Fruit fly (Drosophila melanogaster) whole organism, embryonic: ENCODE results near the gene msn.

ENCODE experiments used
- Adf1 ChIP-seq: fragments of 200-800 bp; sonication (Bioruptor generic); IDR thresholded peaks from 2 replicates; pipeline ENCODE4 v1.3.6; 2022; ENCODE audit warnings: missing biosample characterization, missing genetic modification characterization
- BEAF-32 ChIP-seq: fragments of 200-800 bp; sonication (Bioruptor generic); optimal IDR thresholded peaks from 3 replicates; lab custom pipeline; 2017; ENCODE audit warnings: missing biosample characterization, missing genetic modification characterization, mild to moderate bottlenecking, moderate library complexity, missing genetic modification reagents
- CG10979 ChIP-seq: fragments of 200-800 bp; sonication (Bioruptor generic); optimal IDR thresholded peaks from 2 replicates; lab custom pipeline; 2018; ENCODE audit warnings: missing biosample characterization, mild to moderate bottlenecking, missing genetic modification characterization, moderate library complexity
- CG13894 ChIP-seq: fragments of 200-800 bp; sonication (Bioruptor generic); optimal IDR thresholded peaks from 3 replicates; lab custom pipeline; 2018; ENCODE audit warnings: missing biosample characterization, mild to moderate bottlenecking, missing genetic modification characterization, moderate library complexity
- CG14860 ChIP-seq: fragments of 200-800 bp; sonication (Bioruptor generic); IDR thresholded peaks from 3 replicates; pipeline ENCODE4 v1.3.6; 2022; ENCODE audit warnings: missing biosample characterization, missing genetic modification characterization; ENCODE audit not compliant: partially characterized antibody
- CG16813 ChIP-seq: fragments of 200-800 bp; sonication (Bioruptor generic); IDR thresholded peaks from 3 replicates; pipeline ENCODE4 v1.3.6; 2022; ENCODE audit warnings: missing biosample characterization, missing genetic modification characterization; ENCODE audit not compliant: partially characterized antibody
- CG17359 ChIP-seq: fragments of 200-800 bp; sonication (Bioruptor generic); optimal IDR thresholded peaks from 3 replicates; lab custom pipeline; 2018; ENCODE audit warnings: missing biosample characterization, mild to moderate bottlenecking, missing genetic modification characterization, moderate library complexity
- CG30020 ChIP-seq: fragments of 200-800 bp; optimal IDR thresholded peaks from 2 replicates; lab custom pipeline; 2019; ENCODE audit warnings: missing biosample characterization, mild to moderate bottlenecking, missing genetic modification characterization, moderate library complexity
- CG31388 ChIP-seq: fragments of 200-800 bp; sonication (Bioruptor generic); optimal IDR thresholded peaks from 2 replicates; lab custom pipeline; 2016; ENCODE audit warnings: missing biosample characterization, missing genetic modification characterization
- CG34422 ChIP-seq: fragments of 200-800 bp; sonication (Bioruptor generic); IDR thresholded peaks from 3 replicates; pipeline ENCODE4 v1.3.6; 2022; ENCODE audit warnings: missing biosample characterization, missing genetic modification characterization
- CG4854 ChIP-seq: fragments of 200-800 bp; sonication (Bioruptor generic); optimal IDR thresholded peaks from 2 replicates; lab custom pipeline; 2016; ENCODE audit warnings: missing biosample characterization, missing genetic modification characterization, inconsistent platforms
- CG6813 ChIP-seq: fragments of 200-800 bp; sonication (Bioruptor generic); optimal IDR thresholded peaks from 2 replicates; lab custom pipeline; 2017; ENCODE audit warnings: missing biosample characterization, missing genetic modification characterization, mild to moderate bottlenecking, moderate library complexity, missing genetic modification reagents
- CG7839 ChIP-seq: fragments of 200-800 bp; sonication (Bioruptor generic); optimal IDR thresholded peaks from 3 replicates; lab custom pipeline; 2018; ENCODE audit warnings: missing biosample characterization, mild to moderate bottlenecking, missing genetic modification characterization, moderate library complexity
- CG8944 ChIP-seq: fragments of 200-800 bp; sonication (Bioruptor generic); optimal IDR thresholded peaks from 3 replicates; lab custom pipeline; 2016; ENCODE audit warnings: missing biosample characterization, missing genetic modification characterization
- CG9727 ChIP-seq: fragments of 200-800 bp; sonication (Bioruptor generic); optimal IDR thresholded peaks from 3 replicates; lab custom pipeline; 2017; ENCODE audit warnings: missing biosample characterization, mild to moderate bottlenecking, missing genetic modification characterization
- CG9817 ChIP-seq: fragments of 200-800 bp; sonication (Bioruptor generic); optimal IDR thresholded peaks from 2 replicates; lab custom pipeline; 2018; ENCODE audit warnings: missing biosample characterization, mild to moderate bottlenecking, missing genetic modification characterization, moderate library complexity
- CkIIα-i1 ChIP-seq: fragments of 200-800 bp; sonication (Bioruptor generic); IDR thresholded peaks from 2 replicates; pipeline ENCODE4 v1.3.6; 2022; ENCODE audit warnings: missing biosample characterization, missing genetic modification characterization
- Hsf ChIP-seq: fragments of 200-800 bp; sonication (Bioruptor generic); optimal IDR thresholded peaks from 3 replicates; lab custom pipeline; 2016; ENCODE audit warnings: missing biosample characterization, missing genetic modification characterization
- Opbp ChIP-seq: fragments of 200-800 bp; sonication (Bioruptor generic); IDR thresholded peaks from 3 replicates; pipeline ENCODE4 v1.3.6; 2022; ENCODE audit warnings: missing biosample characterization, missing genetic modification characterization; ENCODE audit not compliant: partially characterized antibody
- Side ChIP-seq: fragments of 200-800 bp; sonication (Bioruptor generic); optimal IDR thresholded peaks from 2 replicates; lab custom pipeline; 2016; ENCODE audit warnings: missing biosample characterization, missing genetic modification characterization
- Six4 ChIP-seq: fragments of 200-800 bp; sonication (Bioruptor generic); optimal IDR thresholded peaks from 2 replicates; lab custom pipeline; 2016; ENCODE audit warnings: missing biosample characterization, missing genetic modification characterization
- Trl ChIP-seq, 3 experiments: fragments of >200 bp in 2 of 3; fragments of 200-800 bp in 1 of 3; sonication (Bioruptor generic) in 1 of 3; optimal IDR thresholded peaks; 2 replicates in 1 of 3; 3 replicates in 2 of 3; lab custom pipeline; 2016 to 2017; ENCODE audit warnings: missing biosample characterization in 1 of 3, missing genetic modification characterization in 1 of 3
- Usf ChIP-seq: fragments of 200-800 bp; sonication (Bioruptor generic); optimal IDR thresholded peaks from 2 replicates; lab custom pipeline; 2017; ENCODE audit warnings: missing genotype, missing biosample characterization, missing genetic modification characterization
- Vsx1 ChIP-seq: fragments of 200-800 bp; sonication (Bioruptor generic); optimal IDR thresholded peaks from 2 replicates; lab custom pipeline; 2017; ENCODE audit warnings: missing biosample characterization, mild to moderate bottlenecking, missing genetic modification characterization, missing genetic modification reagents
- abd-A ChIP-seq: fragments of 200-800 bp; sonication (Bioruptor generic); optimal IDR thresholded peaks from 3 replicates; lab custom pipeline; 2019; ENCODE audit warnings: missing biosample characterization, mild to moderate bottlenecking, missing genetic modification characterization, moderate library complexity
- ac ChIP-seq: fragments of 200-800 bp; sonication (Bioruptor generic); optimal IDR thresholded peaks from 3 replicates; lab custom pipeline; 2017; ENCODE audit warnings: missing biosample characterization, mild to moderate bottlenecking, missing genetic modification characterization
- amos ChIP-seq: fragments of 200-800 bp; sonication (Bioruptor generic); IDR thresholded peaks from 2 replicates; pipeline ENCODE4 v1.3.6; 2022; ENCODE audit warnings: missing biosample characterization, missing genetic modification characterization; ENCODE audit not compliant: partially characterized antibody
- az2 ChIP-seq: fragments of 200-800 bp; sonication (Bioruptor generic); optimal IDR thresholded peaks from 3 replicates; lab custom pipeline; 2016; ENCODE audit warnings: missing biosample characterization, missing genetic modification characterization
- chn ChIP-seq: fragments of 200-800 bp; sonication (Bioruptor generic); optimal IDR thresholded peaks from 2 replicates; lab custom pipeline; 2016; ENCODE audit warnings: missing biosample characterization, missing genetic modification characterization
- dm ChIP-seq: fragments of 200-800 bp; sonication (Bioruptor generic); optimal IDR thresholded peaks from 3 replicates; lab custom pipeline; 2016; ENCODE audit warnings: missing biosample characterization, missing genetic modification characterization
- dmrt11E ChIP-seq: fragments of 200-800 bp; sonication (Bioruptor generic); optimal IDR thresholded peaks from 3 replicates; lab custom pipeline; 2018; ENCODE audit warnings: missing biosample characterization, mild to moderate bottlenecking, missing genetic modification characterization, moderate library complexity
- ems ChIP-seq: fragments of 200-800 bp; sonication (Bioruptor generic); optimal IDR thresholded peaks from 3 replicates; lab custom pipeline; 2016; ENCODE audit warnings: missing biosample characterization, missing genetic modification characterization
- fd3F ChIP-seq: fragments of 200-800 bp; sonication (Bioruptor generic); optimal IDR thresholded peaks from 2 replicates; lab custom pipeline; 2018; ENCODE audit warnings: missing biosample characterization, mild to moderate bottlenecking, missing genetic modification characterization, moderate library complexity
- ham ChIP-seq: fragments of 200-800 bp; sonication (Bioruptor generic); IDR thresholded peaks from 2 replicates; pipeline ENCODE4 v1.3.6; 2022; ENCODE audit warnings: missing biosample characterization, missing genetic modification characterization
- hkb ChIP-seq, 2 experiments: fragments of 200-800 bp in 1 of 2; fragments of >200 bp in 1 of 2; sonication (Bioruptor generic) in 1 of 2; IDR thresholded peaks in 1 of 2; optimal IDR thresholded peaks in 1 of 2; 2 replicates each; pipeline versions ENCODE4 v1.3.6 to Lab custom; 2017 to 2022; ENCODE audit warnings: missing biosample characterization in 1 of 2, missing genetic modification characterization in 1 of 2
- ind ChIP-seq: fragments of 200-800 bp; sonication (Bioruptor generic); optimal IDR thresholded peaks from 3 replicates; lab custom pipeline; 2016; ENCODE audit warnings: missing biosample characterization, missing genetic modification characterization
- lmd ChIP-seq: fragments of 200-800 bp; sonication (Bioruptor generic); IDR thresholded peaks from 2 replicates; pipeline ENCODE4 v1.3.6; 2022; ENCODE audit warnings: missing biosample characterization, missing genetic modification characterization
- phol ChIP-seq: fragments of 200-800 bp; sonication (Bioruptor generic); optimal IDR thresholded peaks from 3 replicates; lab custom pipeline; 2018; ENCODE audit warnings: missing biosample characterization, mild to moderate bottlenecking, missing genetic modification characterization, moderate library complexity
- pum ChIP-seq: fragments of 200-800 bp; sonication (Bioruptor generic); optimal IDR thresholded peaks from 2 replicates; lab custom pipeline; 2016; ENCODE audit warnings: missing biosample characterization, missing genetic modification characterization
- sd ChIP-seq: fragments of 200-800 bp; sonication (Bioruptor generic); optimal IDR thresholded peaks from 3 replicates; lab custom pipeline; 2018; ENCODE audit warnings: missing biosample characterization, mild to moderate bottlenecking, missing genetic modification characterization, moderate library complexity
- sens ChIP-seq: fragments of 200-800 bp; sonication (Bioruptor generic); peaks from one replicate; lab custom pipeline; 2016; ENCODE audit warnings: missing biosample characterization, missing genetic modification characterization
- sens-2 ChIP-seq: fragments of 200-800 bp; sonication (Bioruptor generic); IDR thresholded peaks from 2 replicates; pipeline ENCODE4 v1.3.6; 2022; ENCODE audit warnings: missing biosample characterization, missing genetic modification characterization
- sim ChIP-seq: fragments of 200-800 bp; sonication (Bioruptor generic); IDR thresholded peaks from 2 replicates; pipeline ENCODE4 v1.3.6; 2022; ENCODE audit warnings: missing biosample characterization, missing genetic modification characterization
- slp2 ChIP-seq: fragments of 200-800 bp; sonication (Bioruptor generic); optimal IDR thresholded peaks from 2 replicates; lab custom pipeline; 2016; ENCODE audit warnings: missing biosample characterization, missing genetic modification characterization
- trem ChIP-seq: fragments of 200-800 bp; optimal IDR thresholded peaks from 3 replicates; lab custom pipeline; 2019; ENCODE audit warnings: missing biosample characterization, mild to moderate bottlenecking, missing genetic modification characterization, moderate library complexity
- vnd ChIP-seq: fragments of 200-800 bp; sonication (Bioruptor generic); IDR thresholded peaks from 3 replicates; pipeline ENCODE4 v1.3.6; 2022; ENCODE audit warnings: missing biosample characterization, missing genetic modification characterization; ENCODE audit not compliant: partially characterized antibody
- zf30C ChIP-seq: fragments of 200-800 bp; sonication (Bioruptor generic); optimal IDR thresholded peaks from 3 replicates; lab custom pipeline; 2018; ENCODE audit warnings: missing biosample characterization, mild to moderate bottlenecking, missing genetic modification characterization

The msn gene

dm6 chr3L:2586804-2587561 is 643 bp upstream of the msn start, which contains the start of gene RpL8 (continued):
- TF ChIP-seq CG10979 (tag; lab: Kevin White, UChicago) (peak; percentile 56), dm (GFP tag; lab: Kevin White, UChicago) (peak; percentile 95), az2 (GFP tag; lab: Kevin White, UChicago) (peak; percentile 69), CG7839 (tag; lab: Kevin White, UChicago) (peak; percentile 77), Opbp (GFP tag; lab: Robert Waterston, UW) (peak; percentile 66; the same call in 1 of the 3 replicates), CG6813 (GFP tag; lab: Kevin White, UChicago) (peak; percentile 92), CkIIα-i1 (GFP tag; lab: Robert Waterston, UW) (no peak), CG14860 (peak; percentile 27; the same call in 1 of the 3 replicates), Usf (peak; percentile 53), ind (GFP tag; lab: Kevin White, UChicago) (peak; percentile 68), Side (GFP tag; lab: Kevin White, UChicago) (peak; percentile 85), abd-A (no peak), hkb (optimal IDR thresholded peaks at IDR 0.05; lab: Kevin White, UChicago) (no peak), hkb (GFP tag; IDR thresholded peaks at IDR 0.05; lab: Robert Waterston, UW) (peak; percentile 86), zf30C (GFP tag; lab: Kevin White, UChicago) (peak; percentile 49), CG17359 (tag; lab: Kevin White, UChicago) (peak; percentile 77), Trl (optimal IDR thresholded peaks at IDR 0.05; lab: Kevin White, UChicago) (no peak), Trl (GFP tag; optimal IDR thresholded peaks at IDR 0.05; lab: Kevin White, UChicago) (peak; percentile 69), BEAF-32 (GFP tag; lab: Kevin White, UChicago) (peak; percentile 78), vnd (peak; percentile 49; the same call in 2 of the 3 replicates), Six4 (GFP tag; lab: Kevin White, UChicago) (peak; percentile 49), sens (GFP tag; lab: Kevin White, UChicago) (peak; percentile 92), trem (peak; percentile 59), sd (tag; lab: Kevin White, UChicago) (peak; percentile 30), CG4854 (GFP tag; lab: Kevin White, UChicago) (peak; percentile 76), CG13894 (tag; lab: Kevin White, UChicago) (peak; percentile 72), CG34422 (peak; percentile 87), fd3F (GFP tag; lab: Kevin White, UChicago) (peak; percentile 60), ems (peak; percentile 62), Vsx1 (peak; percentile 83), Hsf (GFP tag; lab: Kevin White, UChicago) (peak; percentile 78), Adf1 (GFP tag; lab: Robert Waterston, UW) (peak; percentile 58), lmd (GFP tag; lab: Robert Waterston, UW) (peak; percentile 66), CG31388 (GFP tag; lab: Kevin White, UChicago) (no peak), chn (GFP tag; lab: Kevin White, UChicago) (peak; percentile 47), phol (tag; lab: Kevin White, UChicago) (peak; percentile 76), sim (GFP tag; lab: Robert Waterston, UW) (peak; percentile 10; the same call in 1 of the 2 replicates), sens-2 (GFP tag; lab: Robert Waterston, UW) (peak; percentile 89), CG30020 (tag; lab: Kevin White, UChicago) (peak; percentile 84), CG9817 (tag; lab: Kevin White, UChicago) (peak; percentile 75), slp2 (GFP tag; lab: Kevin White, UChicago) (peak; percentile 79), amos (peak; percentile 82), CG8944 (GFP tag; lab: Kevin White, UChicago) (peak; percentile 63), ac (GFP tag; lab: Kevin White, UChicago) (peak; percentile 58), ham (GFP tag; lab: Robert Waterston, UW) (peak; percentile 64; the same call in 1 of the 2 replicates), CG9727 (peak; percentile 86), pum (peak; percentile 66), dmrt11E (peak; percentile 64), CG16813 (GFP tag; lab: Robert Waterston, UW) (peak; percentile 78)
